Worm (Caenorhabditis elegans) whole organism, L4 larva: Measurements from ENCODE around the gene R09A8.5.

Experiments
- D1046.2 ChIP-seq: fragments of 200-800 bp; sonication (Bioruptor generic); IDR thresholded peaks from 2 replicates; pipeline ENCODE4 v1.3.6; 2022; ENCODE audit warnings: missing genetic modification characterization, missing compliant biosample characterization
- Y75B8A.6 ChIP-seq: fragments of 200-800 bp; sonication (Bioruptor generic); IDR thresholded peaks from 2 replicates; pipeline ENCODE4 v1.3.6; 2022; ENCODE audit warnings: missing genetic modification reagents, missing genetic modification characterization, missing compliant biosample characterization
- aha-1 ChIP-seq: fragments of 150-350 bp; peaks from one replicate; lab custom pipeline; 2014; ENCODE audit warnings: missing biosample characterization, missing genetic modification characterization
- arid-1 ChIP-seq: fragments of 200-800 bp; sonication (Bioruptor generic); conservative IDR thresholded peaks from 2 replicates; pipeline ENCODE4 v1.3.6; 2022; ENCODE audit warnings: missing genetic modification reagents, missing genetic modification characterization, missing compliant biosample characterization
- ceh-20 ChIP-seq: fragments of 200-800 bp; sonication (Bioruptor generic); IDR thresholded peaks from 2 replicates; pipeline ENCODE4 v1.3.6; 2022; ENCODE audit warnings: missing genetic modification reagents, missing genetic modification characterization, missing compliant biosample characterization
- ceh-44 ChIP-seq: fragments of 200-800 bp; sonication (Bioruptor generic); IDR thresholded peaks from 2 replicates; pipeline ENCODE4 v1.3.6; 2022; ENCODE audit warnings: missing genetic modification reagents, missing genetic modification characterization, missing compliant biosample characterization
- ces-1 ChIP-seq: fragments of 150-350 bp; sonication (generic microtip); optimal IDR thresholded peaks from 4 replicates; lab custom pipeline; 2014; ENCODE audit warnings: missing biosample characterization, missing genetic modification reagents, missing genetic modification characterization
- cey-2 ChIP-seq: sonication (generic microtip); optimal IDR thresholded peaks from 3 replicates; lab custom pipeline; 2017; ENCODE audit warnings: missing genetic modification characterization, mild to moderate bottlenecking, missing compliant biosample characterization, antibody characterized with exemption, borderline replicate concordance; ENCODE audit not compliant: insufficient read depth
- duxl-1 ChIP-seq: sonication (generic microtip); optimal IDR thresholded peaks from 2 replicates; lab custom pipeline; 2016; ENCODE audit warnings: mild to moderate bottlenecking, missing genetic modification characterization, moderate library complexity, missing compliant biosample characterization; ENCODE audit not compliant: poor library complexity
- fos-1 ChIP-seq: fragments of 150-350 bp; optimal IDR thresholded peaks from 2 replicates; lab custom pipeline; 2014; ENCODE audit warnings: missing biosample characterization, missing genetic modification characterization
- gei-8 ChIP-seq: fragments of 200-800 bp; sonication (Bioruptor generic); optimal IDR thresholded peaks from 2 replicates; lab custom pipeline; 2018; ENCODE audit warnings: mild to moderate bottlenecking, missing genetic modification characterization, missing compliant biosample characterization
- hlh-30 ChIP-seq: sonication (generic microtip); optimal IDR thresholded peaks from 2 replicates; lab custom pipeline; 2017; ENCODE audit warnings: antibody characterized with exemption, mild to moderate bottlenecking, missing genetic modification characterization, missing compliant biosample characterization; ENCODE audit not compliant: insufficient read depth
- jun-1 ChIP-seq: fragments of 150-350 bp; optimal IDR thresholded peaks from 2 replicates; lab custom pipeline; 2014; ENCODE audit warnings: missing biosample characterization, missing genetic modification reagents, missing genetic modification characterization
- lim-7 ChIP-seq: fragments of 200-800 bp; sonication (Bioruptor generic); IDR thresholded peaks from 2 replicates; pipeline ENCODE4 v1.3.6; 2022; ENCODE audit warnings: missing genetic modification characterization, missing compliant biosample characterization
- mdl-1 ChIP-seq, 2 experiments: fragments of 150-350 bp in 1 of 2; sonication (generic microtip) in 1 of 2; optimal IDR thresholded peaks; 2 replicates each; lab custom pipeline; 2014 to 2017; ENCODE audit warnings: missing biosample characterization in 2 of 2, missing genetic modification characterization in 2 of 2
- mep-1 ChIP-seq: fragments of 150-350 bp; sonication (generic microtip); optimal IDR thresholded peaks from 3 replicates; lab custom pipeline; 2014; ENCODE audit warnings: missing biosample characterization, missing genetic modification characterization
- mxl-3 ChIP-seq: fragments of 200-800 bp; sonication (Bioruptor generic); optimal IDR thresholded peaks from 2 replicates; lab custom pipeline; 2018; ENCODE audit warnings: mild to moderate bottlenecking, missing genetic modification characterization, missing compliant biosample characterization
- nhr-28 ChIP-seq: fragments of 150-350 bp; optimal IDR thresholded peaks from 2 replicates; lab custom pipeline; 2014; ENCODE audit warnings: missing biosample characterization, missing genetic modification characterization
- nhr-42 ChIP-seq: fragments of 200-800 bp; sonication (Bioruptor generic); IDR thresholded peaks from 2 replicates; pipeline ENCODE4 v1.3.6; 2022; ENCODE audit warnings: missing genetic modification characterization, missing compliant biosample characterization
- pha-4 ChIP-seq, 2 experiments: fragments of 150-350 bp in 1 of 2; fragments of 200-800 bp in 1 of 2; sonication (Bioruptor generic) in 1 of 2; IDR thresholded peaks in 1 of 2; optimal IDR thresholded peaks in 1 of 2; 2 replicates each; pipeline versions ENCODE4 v1.3.6 to Lab custom; 2014 to 2022; ENCODE audit warnings: missing genetic modification characterization in 2 of 2, missing genetic modification reagents in 2 of 2, missing biosample characterization in 1 of 2, missing compliant biosample characterization in 1 of 2
- rbr-2 ChIP-seq: sonication (generic microtip); optimal IDR thresholded peaks from 2 replicates; lab custom pipeline; 2016; ENCODE audit warnings: missing genotype, missing genetic modification characterization, missing compliant biosample characterization
- saeg-2 ChIP-seq: fragments of 200-800 bp; sonication (Bioruptor generic); IDR thresholded peaks from 2 replicates; pipeline ENCODE4 v1.3.6; 2022; ENCODE audit warnings: missing genetic modification reagents, missing genetic modification characterization, missing compliant biosample characterization
- skn-1 ChIP-seq: fragments of 150-350 bp; optimal IDR thresholded peaks from 2 replicates; lab custom pipeline; 2014; ENCODE audit warnings: missing biosample characterization, missing genetic modification characterization
- spr-1 ChIP-seq: sonication (generic microtip); optimal IDR thresholded peaks from 2 replicates; lab custom pipeline; 2016; ENCODE audit warnings: mild to moderate bottlenecking, missing genetic modification characterization, missing compliant biosample characterization
- tra-1 ChIP-seq: fragments of 200-800 bp; sonication (Bioruptor generic); IDR thresholded peaks from 2 replicates; pipeline ENCODE4 v1.3.6; 2022; ENCODE audit warnings: missing genetic modification reagents, missing genetic modification characterization, missing compliant biosample characterization
- unc-130 ChIP-seq: sonication (generic microtip); optimal IDR thresholded peaks from 2 replicates; lab custom pipeline; 2016; ENCODE audit warnings: missing genetic modification reagents, missing genetic modification characterization, missing compliant biosample characterization
- unc-62 ChIP-seq, 3 experiments: fragments of 150-350 bp in 1 of 3; sonication (generic microtip); optimal IDR thresholded peaks in 2 of 3; peaks in 1 of 3; 1 replicate in 1 of 3; 2 replicates in 2 of 3; lab custom pipeline; 2014 to 2017; ENCODE audit warnings: missing biosample characterization in 3 of 3, missing genetic modification characterization in 3 of 3, missing genetic modification reagents in 3 of 3, missing genotype in 1 of 3
- zag-1 ChIP-seq: fragments of 150-350 bp; optimal IDR thresholded peaks from 2 replicates; lab custom pipeline; 2014; ENCODE audit warnings: missing biosample characterization, missing genetic modification characterization
- zip-2 ChIP-seq: fragments of 150-350 bp; optimal IDR thresholded peaks from 2 replicates; lab custom pipeline; 2014; ENCODE audit warnings: missing biosample characterization, missing genetic modification characterization

Gene R09A8.5

ce11 chrX:12655339-12655875 lies 15.0 kb upstream of the R09A8.5 start (continued):
- TF ChIP-seq mxl-3 (GFP tag; lab: Kevin White, UChicago) (peak; percentile 26), zip-2 (no peak), nhr-42 (0 out of 2 replicates have a peak, but pooled peaks have one; percentile 48), rbr-2 (tag; lab: Kevin White, UChicago) (peak; percentile 43)
- TF ChIP-seq, all 104 proteins: peak for 26

- TF ChIP-seq unc-62 (GFP tag; optimal IDR thresholded peaks at IDR 0.05 in 1 of 2; lab: Kevin White, UChicago) (peak in 1 of 2 experiments; percentile 98), unc-62 (tag; optimal IDR thresholded peaks at IDR 0.05; lab: Kevin White, UChicago) (no peak), skn-1 (tag; lab: Kevin White, UChicago) (no peak)
Measured at ce11 chrX:12646546-12647167, 6.3 kb upstream of the R09A8.5 start, which contains the start of gene zmp-5. Gene zmp-5, plus strand, starts transcription at chrX:12647117.

- no peak for TF ChIP-seq tra-1
- peak in 1 of 2 experiments; percentile 86 for TF ChIP-seq unc-62 (GFP tag; optimal IDR thresholded peaks at IDR 0.05 in 1 of 2; lab: Kevin White, UChicago)
- TF ChIP-seq unc-62 (tag; optimal IDR thresholded peaks at IDR 0.05; lab: Kevin White, UChicago), result no peak
Measured at ce11 chrX:12645846-12646245, 5.5 kb upstream of the R09A8.5 start.

- TF ChIP-seq hlh-30 (tag; lab: Kevin White, UChicago) (peak; percentile 44), unc-130 (GFP tag; lab: Kevin White, UChicago) (no peak), gei-8 (GFP tag; lab: Kevin White, UChicago) (no peak), D1046.2 (GFP tag; lab: Robert Waterston, UW) (no peak), pha-4 (GFP tag; IDR thresholded peaks at IDR 0.05; lab: Robert Waterston, UW) (no peak), pha-4 (tag; optimal IDR thresholded peaks at IDR 0.05; lab: Kevin White, UChicago) (peak; percentile 78), lim-7 (GFP tag; lab: Robert Waterston, UW) (no peak), mep-1 (tag; lab: Kevin White, UChicago) (peak; percentile 24), duxl-1 (tag; lab: Kevin White, UChicago) (no peak), mdl-1 (tag; optimal IDR thresholded peaks at IDR 0.05; lab: Kevin White, UChicago) (peak in 1 of 2 experiments; percentile 11), Y75B8A.6 (GFP tag; lab: Robert Waterston, UW) (no peak), cey-2 (tag; lab: Kevin White, UChicago) (no peak), fos-1 (tag; lab: Kevin White, UChicago) (no peak), tra-1 (no peak), spr-1 (tag; lab: Kevin White, UChicago) (no peak), ceh-20 (GFP tag; lab: Robert Waterston, UW) (no peak), jun-1 (tag; lab: Kevin White, UChicago) (no peak), saeg-2 (GFP tag; lab: Robert Waterston, UW) (no peak), nhr-28 (tag; lab: Kevin White, UChicago) (no peak), ceh-44 (GFP tag; lab: Robert Waterston, UW) (no peak), unc-62 (GFP tag; optimal IDR thresholded peaks at IDR 0.05 in 1 of 2; lab: Kevin White, UChicago) (peak in 1 of 2 experiments; percentile 83), unc-62 (tag; optimal IDR thresholded peaks at IDR 0.05; lab: Kevin White, UChicago) (no peak), ces-1 (GFP tag; lab: Kevin White, UChicago) (no peak)
Measured at ce11 chrX:12642952-12643351, 2.6 kb upstream of the R09A8.5 start.

ce11 chrX:12640961-12641360 lies 602 bp upstream of the R09A8.5 start:
- no peak for TF ChIP-seq zag-1 (tag; lab: Kevin White, UChicago)
- no peak for TF ChIP-seq zip-2

- TF ChIP-seq aha-1 (tag; lab: Kevin White, UChicago) (peak; percentile 94), arid-1 (GFP tag; lab: Robert Waterston, UW) (no peak)
Measured at ce11 chrX:12637978-12638377, 2.4 kb downstream of the R09A8.5 start.
